Worm (Caenorhabditis elegans) whole organism, young adult: ENCODE measurements around the gene W02B12.16.

Experiments used
- K12H6.12 ChIP-seq: fragments of 200-800 bp; sonication (Bioruptor generic); optimal IDR thresholded peaks from 2 replicates; lab custom pipeline; 2018; ENCODE audit warnings: mild to moderate bottlenecking, missing genetic modification characterization, missing compliant biosample characterization
- Y53G8AR.9 ChIP-seq: fragments of 200-800 bp; sonication (Bioruptor generic); conservative IDR thresholded peaks from 2 replicates; pipeline ENCODE4 v1.3.6; 2022; ENCODE audit warnings: missing genetic modification reagents, missing genetic modification characterization, missing compliant biosample characterization
- Y79H2A.3 ChIP-seq: fragments of 200-800 bp; sonication (Bioruptor generic); conservative IDR thresholded peaks from 2 replicates; pipeline ENCODE4 v1.3.6; 2022; ENCODE audit warnings: missing genetic modification reagents, missing genetic modification characterization, missing compliant biosample characterization
- Y95B8A.8 ChIP-seq: fragments of 200-800 bp; sonication (Bioruptor generic); IDR thresholded peaks from 2 replicates; pipeline ENCODE4 v1.3.6; 2022; ENCODE audit warnings: missing genetic modification reagents, missing genetic modification characterization, missing compliant biosample characterization
- ZK185.1 ChIP-seq: sonication (generic microtip); optimal IDR thresholded peaks from 2 replicates; lab custom pipeline; 2016; ENCODE audit warnings: mild to moderate bottlenecking, missing genetic modification characterization, missing compliant biosample characterization; ENCODE audit not compliant: poor library complexity, severe bottlenecking
- ama-1 ChIP-seq, 3 experiments: fragments of 150-350 bp in 1 of 3; sonication (generic microtip) in 2 of 3; optimal IDR thresholded peaks; 2 replicates each; lab custom pipeline; 2014 to 2018; ENCODE audit warnings: missing biosample characterization in 2 of 3, missing genetic modification characterization in 2 of 3, missing genetic modification reagents in 2 of 3
- egl-18 ChIP-seq: fragments of 200-800 bp; sonication (Bioruptor generic); IDR thresholded peaks from 2 replicates; pipeline ENCODE4 v1.3.6; 2022; ENCODE audit warnings: missing genetic modification reagents, missing genetic modification characterization, missing compliant biosample characterization
- nhr-179 ChIP-seq: sonication (generic microtip); optimal IDR thresholded peaks from 2 replicates; lab custom pipeline; 2016; ENCODE audit warnings: mild to moderate bottlenecking, missing genetic modification characterization, missing compliant biosample characterization

DNA sequence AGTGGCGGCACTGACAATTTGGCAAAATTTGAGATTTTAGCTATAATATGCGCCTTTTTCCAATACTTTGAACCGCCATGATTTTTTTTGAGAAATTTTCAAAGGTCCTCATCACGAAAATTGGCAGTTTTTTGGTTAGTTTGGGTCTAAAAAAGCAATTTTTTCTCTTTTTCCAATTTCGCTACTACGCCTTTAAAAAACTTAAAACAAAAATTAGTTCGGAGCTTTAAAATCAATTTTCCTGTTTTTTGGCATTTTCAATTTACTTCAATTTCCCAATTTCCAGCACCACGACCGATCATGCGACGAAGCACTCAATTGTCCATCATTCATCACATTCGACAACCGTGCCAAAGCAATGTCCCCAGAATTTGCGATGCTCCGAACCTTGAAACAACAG, 21.1 kb upstream of the W02B12.16 start, which contains the start of gene B0334.5:
- no peak for TF ChIP-seq Y79H2A.3
- TF ChIP-seq egl-18 (GFP tag; lab: Robert Waterston, UW) = no peak
- no peak for TF ChIP-seq nhr-179 (tag; lab: Kevin White, UChicago)
- no peak for TF ChIP-seq ama-1 (optimal IDR thresholded peaks at IDR 0.05; lab: Kevin White, UChicago)
- TF ChIP-seq ama-1 (GFP tag; optimal IDR thresholded peaks at IDR 0.05; lab: Kevin White, UChicago) = no peak
- TF ChIP-seq ZK185.1 = no peak
- TF ChIP-seq K12H6.12 (tag; lab: Kevin White, UChicago) = no peak
- TF ChIP-seq Y95B8A.8 = no peak
- no peak for TF ChIP-seq Y53G8AR.9 (GFP tag; lab: Robert Waterston, UW)
